Fruit fly (Drosophila melanogaster): Measurements from ENCODE around the gene DNAlig4.

dm6 chrX:13632606-13633005 is 35.0 kb downstream of the DNAlig4 start:
- TF ChIP-seq CTCF (optimal IDR thresholded peaks at IDR 0.05) (no peak), CG8478 (optimal IDR thresholded peaks at IDR 0.05) (no peak)
